Worm (Caenorhabditis elegans): Measurements from ENCODE around the gene F20D6.10.

DNA sequence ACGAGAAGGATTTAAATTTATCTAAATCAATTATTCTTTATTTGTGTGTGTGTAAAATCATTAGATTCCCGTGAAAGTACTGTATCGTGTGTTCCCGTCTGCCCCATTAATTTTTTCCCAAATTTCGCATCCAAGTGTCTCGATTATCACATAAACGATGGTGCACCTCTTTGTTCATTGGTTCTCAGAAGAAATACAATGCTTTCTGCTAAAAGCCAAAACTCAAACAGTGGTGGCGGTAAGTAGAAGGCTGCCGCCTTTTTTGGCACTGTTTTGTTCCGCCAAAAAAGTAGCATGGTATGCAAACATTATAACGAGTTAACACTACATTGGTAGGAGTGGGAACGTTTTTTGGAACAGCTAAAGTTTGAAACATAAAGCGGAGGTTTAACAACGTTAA, 27.7 kb upstream of the F20D6.10 start:
- no peak for TF ChIP-seq nhr-10 (tag; optimal IDR thresholded peaks at IDR 0.05)
- no peak for TF ChIP-seq nhr-25 (tag; optimal IDR thresholded peaks at IDR 0.05; ENCODE audit: borderline replicate concordance, insufficient read depth)

Measured in whole organism, L4 larva.